ENCODE assay signal across 5 worm cellular contexts in the genomic region with DNA sequence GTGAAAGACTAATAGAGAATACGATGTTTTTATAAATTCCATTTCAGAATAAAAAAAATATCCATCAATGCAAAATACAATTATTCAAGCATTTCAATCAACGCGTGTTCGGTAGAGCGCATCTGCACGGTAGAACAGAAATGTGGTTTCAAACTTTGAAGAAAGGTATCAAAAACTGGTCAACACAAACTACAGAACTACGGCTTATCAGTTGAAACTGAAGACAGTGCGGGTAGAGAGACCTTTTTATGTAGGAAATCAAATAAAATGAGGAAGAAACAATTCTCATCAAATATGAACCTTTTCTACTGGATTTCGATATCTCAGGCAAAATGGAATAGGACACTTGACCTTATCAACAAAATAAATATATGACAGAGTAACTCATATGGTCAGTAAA.
A peak's percentile ranks its signal among the peaks of the same experiment; 100 is the strongest.
TF ChIP-seq lines count a peak whose summit lies in the region.

No protein-coding gene starts in this region.

TF ChIP-seq in whole organism, L1 larva, 84 proteins besides CTCF, POLR2A, EP300 and RAD21:
- TF ChIP-seq elt-2 (tag; optimal IDR thresholded peaks at IDR 0.05; lab: Kevin White, UChicago) (peak; percentile 49), nhr-71 (tag; optimal IDR thresholded peaks at IDR 0.05; lab: Kevin White, UChicago) (no peak)

TF ChIP-seq in whole organism, L2 larva, 48 proteins besides CTCF, POLR2A, EP300 and RAD21:
- no peak for TF ChIP-seq lsy-2 (tag; optimal IDR thresholded peaks at IDR 0.05; lab: Kevin White, UChicago)
- peak; percentile 22 for TF ChIP-seq fos-1 (tag; optimal IDR thresholded peaks at IDR 0.05; lab: Kevin White, UChicago)
- TF ChIP-seq blmp-1 (tag; optimal IDR thresholded peaks at IDR 0.05; lab: Kevin White, UChicago; ENCODE audit: insufficient read depth), result no peak
- no peak for TF ChIP-seq lin-11 (tag; optimal IDR thresholded peaks at IDR 0.05; lab: Kevin White, UChicago)
- no peak for TF ChIP-seq skn-1 (tag; optimal IDR thresholded peaks at IDR 0.05; lab: Kevin White, UChicago)

TF ChIP-seq in whole organism, L3 larva, 47 proteins besides CTCF, POLR2A, EP300 and RAD21:
- TF ChIP-seq pha-4 (tag; optimal IDR thresholded peaks at IDR 0.05; lab: Kevin White, UChicago), result no peak
- TF ChIP-seq egl-27 (tag; optimal IDR thresholded peaks at IDR 0.05; lab: Kevin White, UChicago), result no peak
- peak; percentile 31 for TF ChIP-seq pqm-1 (tag; optimal IDR thresholded peaks at IDR 0.05; lab: Kevin White, UChicago)
- TF ChIP-seq elt-2 (tag; optimal IDR thresholded peaks at IDR 0.05; lab: Kevin White, UChicago), result peak; percentile 62

TF ChIP-seq in whole organism, L4 larva, 104 proteins besides CTCF, POLR2A, EP300 and RAD21:
- TF ChIP-seq duxl-1 (tag; optimal IDR thresholded peaks at IDR 0.05; lab: Kevin White, UChicago; ENCODE audit: poor library complexity) (no peak), Y48G9A.11 (GFP tag; IDR thresholded peaks at IDR 0.05; lab: Robert Waterston, UW) (no peak), daf-16 (GFP tag; optimal IDR thresholded peaks at IDR 0.05; lab: Kevin White, UChicago) (no peak), daf-16 (tag; optimal IDR thresholded peaks at IDR 0.05; lab: Kevin White, UChicago) (peak; percentile 28), ceh-32 (tag; optimal IDR thresholded peaks at IDR 0.05; lab: Kevin White, UChicago; ENCODE audit: poor library complexity) (no peak), lin-13 (GFP tag; optimal IDR thresholded peaks at IDR 0.05; lab: Kevin White, UChicago) (no peak), dve-1 (tag; optimal IDR thresholded peaks at IDR 0.05; lab: Kevin White, UChicago; ENCODE audit: insufficient read depth) (peak; percentile 17), pqm-1 (tag; optimal IDR thresholded peaks at IDR 0.05; lab: Kevin White, UChicago) (peak; percentile 30), aha-1 (tag; lab: Kevin White, UChicago) (peak; percentile 34), unc-62 (GFP tag; optimal IDR thresholded peaks at IDR 0.05 in 1 of 2; lab: Kevin White, UChicago) (no peak), unc-62 (tag; optimal IDR thresholded peaks at IDR 0.05; lab: Kevin White, UChicago) (no peak), nhr-28 (tag; optimal IDR thresholded peaks at IDR 0.05; lab: Kevin White, UChicago) (peak; percentile 77), ceh-44 (GFP tag; IDR thresholded peaks at IDR 0.05; lab: Robert Waterston, UW) (no peak), snpc-1.2 (GFP tag; IDR thresholded peaks at IDR 0.05; lab: Robert Waterston, UW) (no peak)

TF ChIP-seq in whole organism, young adult, 124 proteins besides CTCF, POLR2A, EP300 and RAD21:
- TF ChIP-seq nhr-80 (tag; optimal IDR thresholded peaks at IDR 0.05; lab: Kevin White, UChicago) (peak; percentile 57), ceh-91 (GFP tag; IDR thresholded peaks at IDR 0.05; lab: Robert Waterston, UW) (no peak)
